Fruit fly (Drosophila melanogaster) whole organism, prepupa: ENCODE results near the gene CG44521.

ENCODE experiments used
- Blimp-1 ChIP-seq: fragments of 200-800 bp; sonication (Bioruptor generic); optimal IDR thresholded peaks from 3 replicates; lab custom pipeline; 2017; ENCODE audit warnings: missing biosample characterization, missing genetic modification characterization, mild to moderate bottlenecking, moderate library complexity, missing genetic modification reagents
- CG10669 ChIP-seq: fragments of 200-800 bp; sonication (Bioruptor generic); optimal IDR thresholded peaks from 3 replicates; lab custom pipeline; 2018; ENCODE audit warnings: missing biosample characterization, mild to moderate bottlenecking, missing genetic modification characterization, moderate library complexity
- CG11762 ChIP-seq: fragments of 200-800 bp; sonication (Bioruptor generic); optimal IDR thresholded peaks from 3 replicates; lab custom pipeline; 2016; ENCODE audit warnings: missing biosample characterization, missing genetic modification characterization; ENCODE audit not compliant: insufficient read depth
- CG11902 ChIP-seq: fragments of 200-800 bp; sonication (Bioruptor generic); optimal IDR thresholded peaks from 3 replicates; lab custom pipeline; 2016; ENCODE audit warnings: missing biosample characterization, missing genetic modification characterization
- CG15336 ChIP-seq: fragments of 200-800 bp; sonication (Bioruptor generic); IDR thresholded peaks from 2 replicates; pipeline ENCODE4 v1.3.6; 2022; ENCODE audit warnings: missing biosample characterization, missing genetic modification characterization
- CG1621 ChIP-seq: fragments of 200-800 bp; sonication (Bioruptor generic); optimal IDR thresholded peaks from 3 replicates; lab custom pipeline; 2018; ENCODE audit warnings: missing biosample characterization, mild to moderate bottlenecking, missing genetic modification characterization
- CG31627 ChIP-seq: fragments of 200-800 bp; sonication (Bioruptor generic); optimal IDR thresholded peaks from 3 replicates; lab custom pipeline; 2016; ENCODE audit warnings: missing biosample characterization, missing genetic modification characterization
- CG32006 ChIP-seq: fragments of 200-800 bp; sonication (Bioruptor generic); optimal IDR thresholded peaks from 3 replicates; lab custom pipeline; 2017; ENCODE audit warnings: missing biosample characterization, mild to moderate bottlenecking, missing genetic modification characterization
- CG34406 ChIP-seq: fragments of 200-800 bp; sonication (Bioruptor generic); optimal IDR thresholded peaks from 3 replicates; lab custom pipeline; 2016; ENCODE audit warnings: missing biosample characterization, missing genetic modification characterization
- CG3919 ChIP-seq: fragments of 200-800 bp; sonication (Bioruptor generic); optimal IDR thresholded peaks from 3 replicates; lab custom pipeline; 2016; ENCODE audit warnings: missing biosample characterization, missing genetic modification characterization
- CG6276 ChIP-seq: fragments of 200-800 bp; sonication (Bioruptor generic); optimal IDR thresholded peaks from 2 replicates; lab custom pipeline; 2017; ENCODE audit warnings: missing biosample characterization, mild to moderate bottlenecking, missing genetic modification characterization
- CG6792 ChIP-seq: fragments of 200-800 bp; sonication (Bioruptor generic); optimal IDR thresholded peaks from 3 replicates; lab custom pipeline; 2016; ENCODE audit warnings: missing biosample characterization, missing genetic modification characterization
- CG6808 ChIP-seq: fragments of 200-800 bp; sonication (Bioruptor generic); optimal IDR thresholded peaks from 3 replicates; lab custom pipeline; 2017; ENCODE audit warnings: missing biosample characterization, missing genetic modification characterization, mild to moderate bottlenecking, moderate library complexity, missing genetic modification reagents
- CG7368 ChIP-seq: fragments of 200-800 bp; sonication (Bioruptor generic); optimal IDR thresholded peaks from 3 replicates; lab custom pipeline; 2016; ENCODE audit warnings: missing biosample characterization, missing genetic modification characterization
- CG8119 ChIP-seq: fragments of 200-800 bp; sonication (Bioruptor generic); IDR thresholded peaks from 3 replicates; pipeline ENCODE4 v1.3.6; 2022; ENCODE audit warnings: missing biosample characterization, missing genetic modification characterization
- CG8319 ChIP-seq: fragments of 200-800 bp; sonication (Bioruptor generic); optimal IDR thresholded peaks from 3 replicates; lab custom pipeline; 2016; ENCODE audit warnings: missing biosample characterization, missing genetic modification characterization
- CG9139 ChIP-seq: fragments of 200-800 bp; sonication (Bioruptor generic); optimal IDR thresholded peaks from 3 replicates; lab custom pipeline; 2017; ENCODE audit warnings: missing biosample characterization, mild to moderate bottlenecking, missing genetic modification characterization
- Eip75B ChIP-seq: fragments of 200-800 bp; sonication (Bioruptor generic); optimal IDR thresholded peaks from 3 replicates; lab custom pipeline; 2016; ENCODE audit warnings: missing biosample characterization, missing genetic modification characterization
- Eip93F ChIP-seq: fragments of 200-800 bp; sonication (Bioruptor generic); optimal IDR thresholded peaks from 2 replicates; lab custom pipeline; 2016; ENCODE audit warnings: missing biosample characterization, mild to moderate bottlenecking, missing genetic modification characterization
- Ets21C ChIP-seq: fragments of 200-800 bp; sonication (Bioruptor generic); optimal IDR thresholded peaks from 3 replicates; lab custom pipeline; 2016; ENCODE audit warnings: missing biosample characterization, missing genetic modification characterization
- Ets96B ChIP-seq: fragments of 200-800 bp; optimal IDR thresholded peaks from 2 replicates; lab custom pipeline; 2019; ENCODE audit warnings: missing biosample characterization, mild to moderate bottlenecking, missing genetic modification characterization, moderate library complexity
- Hr39 ChIP-seq: fragments of 200-800 bp; sonication (Bioruptor generic); optimal IDR thresholded peaks from 2 replicates; lab custom pipeline; 2016; ENCODE audit warnings: missing biosample characterization, missing genetic modification characterization
- Met ChIP-seq: fragments of 200-800 bp; sonication (Bioruptor generic); optimal IDR thresholded peaks from 3 replicates; lab custom pipeline; 2016; ENCODE audit warnings: missing biosample characterization, missing genetic modification characterization
- OdsH ChIP-seq: fragments of 200-800 bp; sonication (Bioruptor generic); optimal IDR thresholded peaks from 3 replicates; lab custom pipeline; 2016; ENCODE audit warnings: missing biosample characterization, missing genetic modification characterization
- Sox14 ChIP-seq: fragments of 200-800 bp; sonication (Bioruptor generic); optimal IDR thresholded peaks from 3 replicates; lab custom pipeline; 2016; ENCODE audit warnings: missing biosample characterization, missing genetic modification characterization
- achi ChIP-seq: fragments of 200-800 bp; sonication (Bioruptor generic); optimal IDR thresholded peaks from 3 replicates; lab custom pipeline; 2016; ENCODE audit warnings: missing biosample characterization, missing genetic modification characterization
- eg ChIP-seq: fragments of 200-800 bp; sonication (Bioruptor generic); IDR thresholded peaks from 3 replicates; pipeline ENCODE4 v1.3.6; 2022; ENCODE audit warnings: missing biosample characterization, missing genetic modification characterization
- esn ChIP-seq: fragments of 200-800 bp; sonication (Bioruptor generic); optimal IDR thresholded peaks from 2 replicates; lab custom pipeline; 2016; ENCODE audit warnings: missing biosample characterization, mild to moderate bottlenecking, missing genetic modification characterization, moderate library complexity
- fd59A ChIP-seq: fragments of 200-800 bp; sonication (Bioruptor generic); optimal IDR thresholded peaks from 2 replicates; lab custom pipeline; 2017; ENCODE audit warnings: missing biosample characterization, mild to moderate bottlenecking, missing genetic modification characterization, missing genetic modification reagents
- lz ChIP-seq: fragments of 200-800 bp; sonication (Bioruptor generic); optimal IDR thresholded peaks from 3 replicates; lab custom pipeline; 2016; ENCODE audit warnings: missing biosample characterization, missing genetic modification characterization
- net ChIP-seq: fragments of 200-800 bp; sonication (Bioruptor generic); optimal IDR thresholded peaks from 3 replicates; lab custom pipeline; 2016; ENCODE audit warnings: missing biosample characterization, missing genetic modification characterization
- pdm3 ChIP-seq: fragments of 200-800 bp; sonication (Bioruptor generic); optimal IDR thresholded peaks from 3 replicates; lab custom pipeline; 2016; ENCODE audit warnings: missing biosample characterization, missing genetic modification characterization
- spab ChIP-seq: fragments of 200-800 bp; sonication (Bioruptor generic); optimal IDR thresholded peaks from 2 replicates; lab custom pipeline; 2017; ENCODE audit warnings: missing biosample characterization, mild to moderate bottlenecking, missing genetic modification characterization, missing genetic modification reagents
- ss ChIP-seq, 2 experiments: fragments of 200-800 bp; sonication (Bioruptor generic); optimal IDR thresholded peaks; 2 replicates in 1 of 2; 3 replicates in 1 of 2; lab custom pipeline; 2017 to 2018; ENCODE audit warnings: mild to moderate bottlenecking in 2 of 2, missing biosample characterization in 2 of 2, missing genetic modification characterization in 2 of 2, moderate library complexity in 1 of 2
- topi ChIP-seq: fragments of 200-800 bp; sonication (Bioruptor generic); optimal IDR thresholded peaks from 3 replicates; lab custom pipeline; 2016; ENCODE audit warnings: missing biosample characterization, missing genetic modification characterization
- vri ChIP-seq: fragments of 200-800 bp; sonication (Bioruptor generic); optimal IDR thresholded peaks from 3 replicates; lab custom pipeline; 2016; ENCODE audit warnings: missing biosample characterization, mild to moderate bottlenecking, missing genetic modification characterization

CG44521 gene

dm6 chr3L:5666787-5667186, 46.3 kb upstream of the CG44521 start:
- TF ChIP-seq pdm3 (GFP tag; lab: Kevin White, UChicago) = no peak
- TF ChIP-seq spab (GFP tag; lab: Kevin White, UChicago) = no peak
- no peak for TF ChIP-seq vri (GFP tag; lab: Kevin White, UChicago)
- no peak for TF ChIP-seq fd59A (GFP tag; lab: Kevin White, UChicago)
- TF ChIP-seq CG6792 (GFP tag; lab: Kevin White, UChicago) = no peak
- no peak for TF ChIP-seq esn
- no peak for TF ChIP-seq CG10669 (GFP tag; lab: Kevin White, UChicago)
- no peak for TF ChIP-seq lz (GFP tag; lab: Kevin White, UChicago)
- no peak for TF ChIP-seq Blimp-1
- no peak for TF ChIP-seq Ets96B (tag; lab: Kevin White, UChicago)
- no peak for TF ChIP-seq CG1621 (tag; lab: Kevin White, UChicago)
- no peak for TF ChIP-seq CG15336 (GFP tag; lab: Robert Waterston, UW)
- TF ChIP-seq, all 60 proteins: peak for 0

- TF ChIP-seq CG6808 (no peak), CG34406 (no peak), lz (GFP tag; lab: Kevin White, UChicago) (no peak), topi (GFP tag; lab: Kevin White, UChicago) (no peak), Sox14 (GFP tag; lab: Kevin White, UChicago) (no peak), Eip75B (GFP tag; lab: Kevin White, UChicago) (no peak), pdm3 (GFP tag; lab: Kevin White, UChicago) (no peak), achi (GFP tag; lab: Kevin White, UChicago) (no peak), CG11902 (GFP tag; lab: Kevin White, UChicago) (no peak), spab (GFP tag; lab: Kevin White, UChicago) (no peak), Ets21C (GFP tag; lab: Kevin White, UChicago) (no peak), CG15336 (GFP tag; lab: Robert Waterston, UW) (no peak), OdsH (GFP tag; lab: Kevin White, UChicago) (no peak), CG11762 (GFP tag; lab: Kevin White, UChicago) (no peak), net (GFP tag; lab: Kevin White, UChicago) (no peak)
Observed at dm6 chr3L:5678241-5678905, 34.8 kb upstream of the CG44521 start.

dm6 chr3L:5686274-5686673, 26.9 kb upstream of the CG44521 start:
- TF ChIP-seq CG8119 (GFP tag; lab: Robert Waterston, UW) (no peak), CG7368 (GFP tag; lab: Kevin White, UChicago) (no peak)

dm6 chr3L:5690994-5691503, 22.1 kb upstream of the CG44521 start:
- TF ChIP-seq Hr39 (GFP tag; lab: Kevin White, UChicago) (no peak), CG8319 (GFP tag; lab: Kevin White, UChicago) (no peak), Met (GFP tag; lab: Kevin White, UChicago) (no peak), Eip93F (GFP tag; lab: Kevin White, UChicago) (no peak), CG6808 (no peak), eg (no peak), CG31627 (GFP tag; lab: Kevin White, UChicago) (no peak), CG3919 (GFP tag; lab: Kevin White, UChicago) (no peak), OdsH (GFP tag; lab: Kevin White, UChicago) (no peak), Ets21C (GFP tag; lab: Kevin White, UChicago) (no peak), ss (GFP tag; optimal IDR thresholded peaks at IDR 0.05; lab: Kevin White, UChicago) (no peak), CG9139 (GFP tag; lab: Kevin White, UChicago) (no peak), CG11762 (GFP tag; lab: Kevin White, UChicago) (no peak), CG32006 (GFP tag; lab: Kevin White, UChicago) (no peak), CG6276 (GFP tag; lab: Kevin White, UChicago) (no peak)
